Worm (Caenorhabditis elegans) whole organism, L1 larva: ENCODE measurements around the gene srj-40.

ENCODE experiments used
- C04F5.9 ChIP-seq: sonication (generic microtip); optimal IDR thresholded peaks from 2 replicates; lab custom pipeline; 2016; ENCODE audit warnings: missing genetic modification characterization, missing compliant biosample characterization
- C16A3.4 ChIP-seq: fragments of 150-350 bp; optimal IDR thresholded peaks from 2 replicates; lab custom pipeline; 2014; ENCODE audit warnings: missing biosample characterization, missing genetic modification characterization
- C34B4.2 ChIP-seq: sonication (generic microtip); optimal IDR thresholded peaks from 2 replicates; lab custom pipeline; 2017; ENCODE audit warnings: mild to moderate bottlenecking, missing genetic modification characterization, missing compliant biosample characterization
- Y116A8C.19 ChIP-seq: sonication (generic microtip); optimal IDR thresholded peaks from 2 replicates; lab custom pipeline; 2016; ENCODE audit warnings: missing compliant biosample characterization, missing genetic modification characterization, borderline replicate concordance
- aha-1 ChIP-seq: fragments of 150-350 bp; optimal IDR thresholded peaks from 2 replicates; lab custom pipeline; 2014; ENCODE audit warnings: missing biosample characterization, missing genetic modification characterization
- ama-1 ChIP-seq: fragments of 150-350 bp; optimal IDR thresholded peaks from 2 replicates; lab custom pipeline; 2014
- ceh-63 ChIP-seq: fragments of 200-800 bp; sonication (Bioruptor generic); optimal IDR thresholded peaks from 2 replicates; lab custom pipeline; 2018; ENCODE audit warnings: mild to moderate bottlenecking, missing genetic modification characterization, missing compliant biosample characterization
- ceh-88 ChIP-seq: fragments of 200-800 bp; sonication (Bioruptor generic); IDR thresholded peaks from 2 replicates; pipeline ENCODE4 v1.3.6; 2022; ENCODE audit warnings: missing genetic modification characterization, missing compliant biosample characterization
- ceh-90 ChIP-seq: sonication (generic microtip); optimal IDR thresholded peaks from 2 replicates; lab custom pipeline; 2016; ENCODE audit warnings: missing genetic modification characterization, missing compliant biosample characterization
- dsc-1 ChIP-seq: sonication (generic microtip); optimal IDR thresholded peaks from 2 replicates; lab custom pipeline; 2016; ENCODE audit warnings: mild to moderate bottlenecking, missing genetic modification characterization, missing compliant biosample characterization
- ets-5 ChIP-seq: fragments of 200-800 bp; sonication (Bioruptor generic); IDR thresholded peaks from 2 replicates; pipeline ENCODE4 v1.3.6; 2022; ENCODE audit warnings: missing genetic modification characterization, missing compliant biosample characterization
- fkh-4 ChIP-seq: sonication (generic microtip); optimal IDR thresholded peaks from 2 replicates; lab custom pipeline; 2016; ENCODE audit warnings: missing compliant biosample characterization, missing genetic modification characterization, borderline replicate concordance
- fos-1 ChIP-seq: fragments of 150-350 bp; optimal IDR thresholded peaks from 2 replicates; lab custom pipeline; 2014; ENCODE audit warnings: missing biosample characterization, missing genetic modification characterization
- grh-1 ChIP-seq: fragments of 200-800 bp; sonication (Bioruptor generic); IDR thresholded peaks from 2 replicates; pipeline ENCODE4 v1.3.6; 2022; ENCODE audit warnings: missing genetic modification reagents, missing genetic modification characterization, missing compliant biosample characterization
- hlh-4 ChIP-seq: sonication (generic microtip); optimal IDR thresholded peaks from 2 replicates; lab custom pipeline; 2016; ENCODE audit warnings: mild to moderate bottlenecking, missing genetic modification characterization, missing compliant biosample characterization
- hpl-2 ChIP-seq: fragments of 150-350 bp; optimal IDR thresholded peaks from 2 replicates; lab custom pipeline; 2014; ENCODE audit warnings: missing biosample characterization, missing genetic modification reagents, missing genetic modification characterization
- isw-1 ChIP-seq: fragments of 200-800 bp; sonication (Bioruptor generic); IDR thresholded peaks from 2 replicates; pipeline ENCODE4 v1.3.6; 2022; ENCODE audit warnings: missing genetic modification characterization, missing compliant biosample characterization
- jun-1 ChIP-seq: fragments of 150-350 bp; optimal IDR thresholded peaks from 2 replicates; lab custom pipeline; 2014; ENCODE audit warnings: missing biosample characterization, missing genetic modification reagents, missing genetic modification characterization
- lin-13 ChIP-seq: fragments of 150-350 bp; optimal IDR thresholded peaks from 2 replicates; lab custom pipeline; 2014; ENCODE audit warnings: missing biosample characterization, missing genetic modification reagents, missing genetic modification characterization
- lin-14 ChIP-seq: fragments of 200-800 bp; sonication (Bioruptor generic); optimal IDR thresholded peaks from 2 replicates; lab custom pipeline; 2018; ENCODE audit warnings: mild to moderate bottlenecking, missing genetic modification characterization, moderate library complexity, missing compliant biosample characterization
- lin-39 ChIP-seq: fragments of 150-350 bp; optimal IDR thresholded peaks from 2 replicates; lab custom pipeline; 2014; ENCODE audit warnings: missing biosample characterization, missing genetic modification reagents, missing genetic modification characterization
- lir-3 ChIP-seq: sonication (generic microtip); optimal IDR thresholded peaks from 2 replicates; lab custom pipeline; 2016; ENCODE audit warnings: mild to moderate bottlenecking, missing genetic modification characterization, moderate library complexity, missing compliant biosample characterization; ENCODE audit not compliant: poor library complexity
- mdl-1 ChIP-seq, 2 experiments: fragments of 150-350 bp; optimal IDR thresholded peaks; 2 replicates each; lab custom pipeline; 2014 to 2017; ENCODE audit warnings: missing biosample characterization in 2 of 2, missing genetic modification characterization in 2 of 2, inconsistent platforms in 1 of 2
- mef-2 ChIP-seq: fragments of 150-350 bp; optimal IDR thresholded peaks from 2 replicates; lab custom pipeline; 2014; ENCODE audit warnings: missing biosample characterization, missing genetic modification characterization
- mep-1 ChIP-seq: fragments of 150-350 bp; optimal IDR thresholded peaks from 2 replicates; lab custom pipeline; 2014; ENCODE audit warnings: missing biosample characterization, missing genetic modification characterization
- nhr-12 ChIP-seq: sonication (generic microtip); optimal IDR thresholded peaks from 2 replicates; lab custom pipeline; 2017; ENCODE audit warnings: missing biosample characterization, missing genetic modification characterization
- nhr-20 ChIP-seq: sonication (generic microtip); optimal IDR thresholded peaks from 2 replicates; lab custom pipeline; 2016; ENCODE audit warnings: mild to moderate bottlenecking, missing genetic modification characterization, missing compliant biosample characterization
- nhr-237 ChIP-seq: fragments of 150-350 bp; optimal IDR thresholded peaks from 2 replicates; lab custom pipeline; 2014; ENCODE audit warnings: missing biosample characterization, missing genetic modification characterization
- nhr-47 ChIP-seq: sonication (generic microtip); optimal IDR thresholded peaks from 2 replicates; lab custom pipeline; 2016; ENCODE audit warnings: mild to moderate bottlenecking, missing genetic modification characterization, moderate library complexity, missing compliant biosample characterization
- nhr-71 ChIP-seq: sonication (generic microtip); optimal IDR thresholded peaks from 2 replicates; lab custom pipeline; 2016; ENCODE audit warnings: mild to moderate bottlenecking, missing genetic modification characterization, moderate library complexity, missing compliant biosample characterization
- nhr-76 ChIP-seq: sonication (generic microtip); optimal IDR thresholded peaks from 2 replicates; lab custom pipeline; 2017; ENCODE audit warnings: missing biosample characterization, missing genetic modification characterization
- nhr-77 ChIP-seq: fragments of 150-350 bp; optimal IDR thresholded peaks from 2 replicates; lab custom pipeline; 2014; ENCODE audit warnings: missing biosample characterization, missing genetic modification characterization
- nhr-85 ChIP-seq: sonication (generic microtip); peaks from one replicate; lab custom pipeline; 2016; ENCODE audit warnings: missing genetic modification characterization, inconsistent platforms, missing compliant biosample characterization
- nhr-90 ChIP-seq: sonication (generic microtip); optimal IDR thresholded peaks from 2 replicates; lab custom pipeline; 2016; ENCODE audit warnings: mild to moderate bottlenecking, missing genetic modification characterization, missing compliant biosample characterization; ENCODE audit not compliant: poor library complexity
- pag-3 ChIP-seq: sonication (generic microtip); optimal IDR thresholded peaks from 2 replicates; lab custom pipeline; 2017; ENCODE audit warnings: missing genetic modification characterization, mild to moderate bottlenecking, missing compliant biosample characterization, antibody characterized with exemption, borderline replicate concordance; ENCODE audit not compliant: insufficient read depth
- pqm-1 ChIP-seq: sonication (generic microtip); optimal IDR thresholded peaks from 3 replicates; lab custom pipeline; 2017; ENCODE audit warnings: missing biosample characterization, missing genetic modification characterization
- snpc-4 ChIP-seq: fragments of 150-350 bp; optimal IDR thresholded peaks from 2 replicates; lab custom pipeline; 2014; ENCODE audit warnings: missing biosample characterization, missing genetic modification characterization
- sptf-1 ChIP-seq: fragments of 150-350 bp; optimal IDR thresholded peaks from 2 replicates; lab custom pipeline; 2014; ENCODE audit warnings: missing biosample characterization, missing genetic modification characterization
- tlp-1 ChIP-seq: fragments of 150-350 bp; optimal IDR thresholded peaks from 2 replicates; lab custom pipeline; 2014; ENCODE audit warnings: missing biosample characterization, missing genetic modification characterization
- unc-130 ChIP-seq: fragments of 150-350 bp; optimal IDR thresholded peaks from 2 replicates; lab custom pipeline; 2017; ENCODE audit warnings: missing biosample characterization, missing genetic modification characterization, inconsistent platforms
- unc-62 ChIP-seq: fragments of 150-350 bp; optimal IDR thresholded peaks from 2 replicates; lab custom pipeline; 2014; ENCODE audit warnings: missing biosample characterization, missing genetic modification reagents, missing genetic modification characterization
- unc-86 ChIP-seq: sonication (generic microtip); optimal IDR thresholded peaks from 2 replicates; lab custom pipeline; 2016; ENCODE audit warnings: missing genetic modification characterization, missing compliant biosample characterization
- xbp-1 ChIP-seq: sonication (generic microtip); optimal IDR thresholded peaks from 2 replicates; lab custom pipeline; 2016; ENCODE audit warnings: missing genetic modification characterization, missing compliant biosample characterization
- zag-1 ChIP-seq: fragments of 150-350 bp; optimal IDR thresholded peaks from 2 replicates; lab custom pipeline; 2014; ENCODE audit warnings: missing biosample characterization, missing genetic modification characterization
- ztf-11 ChIP-seq, 2 experiments: sonication (generic microtip); optimal IDR thresholded peaks; 2 replicates each; lab custom pipeline; 2016 to 2017; ENCODE audit warnings: missing genetic modification characterization in 2 of 2, missing biosample characterization in 1 of 2, missing compliant biosample characterization in 1 of 2

The srj-40 gene

DNA sequence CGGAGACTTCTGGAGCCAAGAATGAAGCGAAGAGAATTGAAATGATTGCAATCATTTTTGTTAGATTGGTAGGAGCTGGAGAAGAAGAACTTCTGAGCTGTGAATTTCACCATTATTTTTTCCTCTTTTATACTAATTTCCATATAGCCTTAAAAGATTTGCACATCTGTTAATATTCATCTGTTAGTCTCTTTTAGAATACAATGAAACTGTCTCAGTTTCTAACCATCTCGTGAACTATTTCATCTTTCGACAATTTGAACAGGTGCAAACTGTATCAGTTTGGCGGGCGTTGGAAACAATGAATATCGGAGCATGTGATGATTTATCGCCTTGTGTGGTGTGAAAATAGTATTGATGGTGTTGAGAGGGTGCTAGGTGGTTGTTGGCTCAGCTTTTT is 20.7 kb downstream of the srj-40 start, which contains the start of gene phat-5:
Gene phat-5 (minus strand): TSS at position 101 of the 400 bp plus-strand sequence.
- TF ChIP-seq dsc-1 (tag; lab: Kevin White, UChicago) = no peak

DNA sequence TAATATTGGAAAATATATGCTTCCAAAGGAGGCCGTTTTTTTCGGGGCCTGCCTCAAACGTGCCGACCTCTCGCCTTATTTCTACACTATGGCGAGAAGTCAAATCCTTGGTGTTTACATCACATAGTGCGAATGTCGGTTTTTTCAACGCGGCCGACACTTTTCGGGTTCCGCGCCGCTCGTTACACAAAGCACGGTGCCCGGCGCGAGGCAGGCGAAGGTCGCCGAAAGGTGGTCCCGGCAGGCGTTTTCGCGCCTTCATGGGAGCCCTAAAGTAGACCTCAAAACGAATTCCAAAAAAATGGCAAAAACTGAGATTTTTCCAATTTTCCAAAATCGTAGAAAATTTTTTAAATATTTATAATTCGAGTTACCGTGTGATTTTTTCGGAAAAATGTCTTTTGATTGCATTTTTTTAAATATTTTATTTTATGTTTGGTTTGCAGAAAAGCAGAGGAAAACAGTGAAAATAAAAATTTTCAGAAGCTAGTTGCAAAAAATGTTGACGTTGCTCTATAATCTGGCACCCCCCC is 24.0 kb downstream of the srj-40 start, which contains the start of gene T05B4.12:
Gene T05B4.12 (minus strand): TSS at position 483 of the 533 bp plus-strand sequence.
- TF ChIP-seq snpc-4 (tag; lab: Kevin White, UChicago) (no peak), unc-62 (GFP tag; lab: Kevin White, UChicago) (no peak), ama-1 (lab: Kevin White, UChicago) (no peak), mef-2 (no peak), xbp-1 (tag; lab: Kevin White, UChicago) (no peak), lin-39 (tag; lab: Kevin White, UChicago) (no peak), nhr-90 (no peak), grh-1 (GFP tag; lab: Robert Waterston, UW) (no peak), lin-13 (no peak), pqm-1 (no peak), zag-1 (tag; lab: Kevin White, UChicago) (no peak), fkh-4 (no peak), fos-1 (no peak), hpl-2 (no peak), unc-86 (tag; lab: Kevin White, UChicago) (no peak)

DNA sequence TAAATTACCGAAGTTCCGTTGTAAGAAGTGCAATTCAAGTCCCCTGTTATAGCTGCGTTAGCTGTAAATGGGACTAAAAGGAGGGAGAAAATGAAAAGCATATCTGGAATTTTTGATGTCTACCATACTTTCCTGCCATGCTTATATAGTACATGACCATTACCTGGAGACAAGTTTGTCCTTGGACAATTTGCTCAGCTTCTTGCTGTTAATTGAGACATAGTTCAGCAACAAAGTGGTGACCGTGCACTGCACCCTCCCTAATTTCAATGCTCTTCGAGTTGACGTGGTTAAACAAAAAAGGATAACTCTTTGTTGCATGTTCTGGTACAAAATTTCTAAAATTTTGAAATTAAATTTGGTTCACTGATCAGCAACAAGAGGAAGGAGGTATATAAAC is 25.8 kb downstream of the srj-40 start, which contains the start of gene T05B4.13:
Gene T05B4.13 (minus strand): TSS at position 101 of the 400 bp plus-strand sequence.
- TF ChIP-seq nhr-90 (no peak), lin-39 (tag; lab: Kevin White, UChicago) (no peak), mef-2 (no peak), C16A3.4 (tag; lab: Kevin White, UChicago) (no peak), isw-1 (GFP tag; lab: Robert Waterston, UW) (no peak), nhr-76 (tag; lab: Kevin White, UChicago) (no peak), sptf-1 (tag; lab: Kevin White, UChicago) (no peak), nhr-12 (tag; lab: Kevin White, UChicago) (no peak), ceh-63 (GFP tag; lab: Kevin White, UChicago) (no peak), nhr-20 (tag; lab: Kevin White, UChicago) (no peak), lir-3 (tag; lab: Kevin White, UChicago) (no peak), ceh-88 (GFP tag; lab: Robert Waterston, UW) (no peak), C34B4.2 (tag; lab: Kevin White, UChicago) (no peak), mep-1 (tag; lab: Kevin White, UChicago) (no peak)

DNA sequence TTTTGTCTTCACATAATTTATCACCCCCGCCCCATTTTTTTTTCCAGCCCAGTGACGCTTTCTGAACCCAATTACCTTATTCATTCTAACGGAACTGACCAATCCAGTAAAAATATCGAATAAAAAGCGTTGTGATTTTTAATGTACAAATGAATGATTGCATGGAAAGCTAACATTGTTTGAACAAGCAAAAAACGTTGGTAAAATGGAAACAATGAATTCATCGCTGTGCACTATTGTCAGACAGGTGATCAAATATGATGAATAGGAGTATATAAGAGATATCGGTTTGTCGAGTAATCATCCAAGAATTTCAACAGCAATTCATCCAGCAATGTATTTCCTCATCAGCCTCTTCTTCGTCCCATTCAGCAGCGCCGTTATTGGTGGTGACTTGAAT is 27.9 kb downstream of the srj-40 start, which contains the start of gene phat-4:
Gene phat-4 (plus strand): TSS at position 301 of the 400 bp plus-strand sequence.
- TF ChIP-seq ztf-11 (tag; optimal IDR thresholded peaks at IDR 0.05; lab: Kevin White, UChicago) = no peak
- TF ChIP-seq unc-86 (tag; lab: Kevin White, UChicago) = no peak
- TF ChIP-seq ceh-90 (tag; lab: Kevin White, UChicago) = no peak
- no peak for TF ChIP-seq unc-130 (tag; lab: Kevin White, UChicago)
- TF ChIP-seq nhr-71 (tag; lab: Kevin White, UChicago) = no peak
- TF ChIP-seq tlp-1 (tag; lab: Kevin White, UChicago) = no peak
- no peak for TF ChIP-seq nhr-237 (tag; lab: Kevin White, UChicago)
- TF ChIP-seq lin-13 = no peak

DNA sequence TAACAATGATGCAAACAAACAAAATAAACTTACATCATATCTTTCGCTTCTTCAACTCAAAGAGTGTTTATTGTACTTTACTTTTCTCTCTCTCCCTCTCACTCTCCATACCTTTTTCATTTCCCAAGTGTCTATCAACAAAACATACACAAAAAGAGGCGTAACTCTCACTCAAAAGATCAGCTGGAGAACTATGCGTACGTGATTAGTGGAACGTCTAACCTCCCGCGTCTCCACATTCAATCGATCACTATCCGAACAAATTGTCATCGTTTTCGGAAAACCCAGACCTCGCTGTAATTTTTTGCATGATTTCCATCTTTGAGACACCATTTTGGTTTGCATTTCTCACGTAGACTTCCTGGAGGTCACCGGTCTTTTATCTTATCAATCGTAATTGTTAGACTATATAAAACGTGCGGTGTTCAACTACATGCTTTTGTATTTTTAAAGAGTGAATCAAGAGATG is 29.8 kb downstream of the srj-40 start, which contains the start of gene nhr-57:
Gene nhr-57 (plus strand): TSS at position 419 of the 469 bp plus-strand sequence.
- TF ChIP-seq hlh-4 (tag; lab: Kevin White, UChicago) (no peak), unc-86 (tag; lab: Kevin White, UChicago) (no peak), xbp-1 (tag; lab: Kevin White, UChicago) (no peak), jun-1 (peak; percentile 26), tlp-1 (tag; lab: Kevin White, UChicago) (no peak), nhr-12 (tag; lab: Kevin White, UChicago) (no peak), lin-39 (tag; lab: Kevin White, UChicago) (no peak), aha-1 (tag; lab: Kevin White, UChicago) (peak; percentile 100), Y116A8C.19 (tag; lab: Kevin White, UChicago) (no peak), pag-3 (tag; lab: Kevin White, UChicago) (no peak), nhr-85 (peak; percentile 95), ceh-63 (GFP tag; lab: Kevin White, UChicago) (no peak), mdl-1 (tag; optimal IDR thresholded peaks at IDR 0.05; lab: Kevin White, UChicago) (peak in 1 of 2 experiments; percentile 77), C04F5.9 (tag; lab: Kevin White, UChicago) (peak; percentile 21), nhr-237 (tag; lab: Kevin White, UChicago) (peak; percentile 7), nhr-47 (tag; lab: Kevin White, UChicago) (peak; percentile 64), lin-14 (peak; percentile 91), nhr-77 (peak; percentile 83), ets-5 (GFP tag; lab: Robert Waterston, UW) (no peak)
